Worm (Caenorhabditis elegans) whole organism, late embryonic: ENCODE results near the gene K11E4.1.

ENCODE experiments used
- ceh-14 ChIP-seq: sonication (generic microtip); optimal IDR thresholded peaks from 2 replicates; lab custom pipeline; 2016; ENCODE audit warnings: missing genotype, missing genetic modification characterization, missing compliant biosample characterization
- nhr-232 ChIP-seq: sonication (generic microtip); optimal IDR thresholded peaks from 2 replicates; lab custom pipeline; 2016; ENCODE audit warnings: missing genetic modification characterization, missing compliant biosample characterization
- sox-4 ChIP-seq: sonication (generic microtip); optimal IDR thresholded peaks from 2 replicates; lab custom pipeline; 2017; ENCODE audit warnings: mild to moderate bottlenecking, missing genetic modification characterization, inconsistent platforms, missing compliant biosample characterization

- TF ChIP-seq nhr-232 (tag; lab: Kevin White, UChicago) (no peak), ceh-14 (tag; lab: Kevin White, UChicago) (no peak), sox-4 (no peak)
Measured at ce11 chrX:13746661-13747365, 32.9 kb downstream of the K11E4.1 start, which contains the start of gene nhr-71.
